Worm (Caenorhabditis elegans) whole organism, midembryonic: ENCODE data around the gene sulp-8.

ENCODE experiments used
- T22C8.4 ChIP-seq: fragments of 200-800 bp; sonication (Bioruptor generic); IDR thresholded peaks from 2 replicates; pipeline ENCODE4 v1.3.6; 2022; ENCODE audit warnings: missing genetic modification characterization, missing compliant biosample characterization
- cog-1 ChIP-seq: sonication (generic microtip); optimal IDR thresholded peaks from 2 replicates; lab custom pipeline; 2016; ENCODE audit warnings: missing genetic modification characterization, missing compliant biosample characterization
- flt-1 ChIP-seq: fragments of 200-800 bp; sonication (Bioruptor generic); IDR thresholded peaks from 2 replicates; pipeline ENCODE4 v1.3.6; 2022; ENCODE audit warnings: missing genetic modification characterization, missing compliant biosample characterization
- klf-2 ChIP-seq: fragments of 200-800 bp; sonication (Bioruptor generic); conservative IDR thresholded peaks from 2 replicates; pipeline ENCODE4 v1.3.6; 2022; ENCODE audit warnings: missing genetic modification reagents, missing genetic modification characterization, missing compliant biosample characterization
- med-1 ChIP-seq: sonication (generic microtip); optimal IDR thresholded peaks from 2 replicates; lab custom pipeline; 2017; ENCODE audit warnings: missing genetic modification characterization, mild to moderate bottlenecking, missing compliant biosample characterization, antibody characterized with exemption, missing genetic modification reagents; ENCODE audit not compliant: insufficient read depth
- ref-1 ChIP-seq: fragments of 200-800 bp; sonication (Bioruptor generic); conservative IDR thresholded peaks from 2 replicates; pipeline ENCODE4 v1.3.6; 2022; ENCODE audit warnings: missing genetic modification reagents, missing genetic modification characterization, missing compliant biosample characterization
- tab-1 ChIP-seq: fragments of 200-800 bp; sonication (Bioruptor generic); IDR thresholded peaks from 2 replicates; pipeline ENCODE4 v1.3.6; 2022; ENCODE audit warnings: missing genetic modification characterization, missing compliant biosample characterization
- ztf-29 ChIP-seq: fragments of 200-800 bp; sonication (Bioruptor generic); IDR thresholded peaks from 2 replicates; pipeline ENCODE4 v1.3.6; 2022; ENCODE audit warnings: missing genetic modification reagents, missing genetic modification characterization, missing compliant biosample characterization

ce11 chrV:9699216-9699615 lies 25.7 kb upstream of the sulp-8 start:
- TF ChIP-seq klf-2 (no peak), tab-1 (GFP tag; lab: Robert Waterston, UW) (no peak), ref-1 (GFP tag; lab: Robert Waterston, UW) (no peak), cog-1 (tag; lab: Kevin White, UChicago) (no peak), ztf-29 (no peak), T22C8.4 (GFP tag; lab: Robert Waterston, UW) (no peak), flt-1 (GFP tag; lab: Robert Waterston, UW) (no peak), med-1 (GFP tag; lab: Kevin White, UChicago) (no peak)
